Worm (Caenorhabditis elegans) whole organism, L1 larva: ENCODE measurements around the gene W10G6.1.

Source experiments
- C34B4.2 ChIP-seq: sonication (generic microtip); optimal IDR thresholded peaks from 2 replicates; lab custom pipeline; 2017; ENCODE audit warnings: mild to moderate bottlenecking, missing genetic modification characterization, missing compliant biosample characterization
- aly-2 ChIP-seq: fragments of 150-350 bp; optimal IDR thresholded peaks from 2 replicates; lab custom pipeline; 2014; ENCODE audit warnings: missing biosample characterization, missing genetic modification characterization
- blmp-1 ChIP-seq: fragments of 150-350 bp; optimal IDR thresholded peaks from 2 replicates; lab custom pipeline; 2014; ENCODE audit warnings: missing biosample characterization, missing genetic modification characterization
- ceh-8 ChIP-seq: fragments of 200-800 bp; sonication (Bioruptor generic); optimal IDR thresholded peaks from 2 replicates; lab custom pipeline; 2018; ENCODE audit warnings: mild to moderate bottlenecking, missing genetic modification characterization, moderate library complexity, missing compliant biosample characterization
- ceh-90 ChIP-seq: sonication (generic microtip); optimal IDR thresholded peaks from 2 replicates; lab custom pipeline; 2016; ENCODE audit warnings: missing genetic modification characterization, missing compliant biosample characterization
- dpl-1 ChIP-seq, 3 experiments: fragments of 150-350 bp in 2 of 3; sonication (generic microtip) in 1 of 3; optimal IDR thresholded peaks; 2 replicates each; lab custom pipeline; 2014 to 2017; ENCODE audit warnings: missing biosample characterization in 3 of 3, missing genetic modification characterization in 3 of 3, missing genetic modification reagents in 3 of 3
- elt-3 ChIP-seq, 6 experiments: fragments of 150-350 bp in 1 of 6; sonication (generic microtip); optimal IDR thresholded peaks; 2 replicates each; lab custom pipeline; 2017 to 2018; ENCODE audit warnings: missing biosample characterization in 6 of 6, missing genetic modification characterization in 6 of 6, inconsistent platforms in 1 of 6
- ets-5 ChIP-seq: fragments of 200-800 bp; sonication (Bioruptor generic); IDR thresholded peaks from 2 replicates; pipeline ENCODE4 v1.3.6; 2022; ENCODE audit warnings: missing genetic modification characterization, missing compliant biosample characterization
- hlh-17 ChIP-seq: fragments of 200-800 bp; sonication (Bioruptor generic); optimal IDR thresholded peaks from 2 replicates; lab custom pipeline; 2018; ENCODE audit warnings: missing genetic modification characterization, mild to moderate bottlenecking, missing compliant biosample characterization, moderate library complexity, borderline replicate concordance
- lin-14 ChIP-seq: fragments of 200-800 bp; sonication (Bioruptor generic); optimal IDR thresholded peaks from 2 replicates; lab custom pipeline; 2018; ENCODE audit warnings: mild to moderate bottlenecking, missing genetic modification characterization, moderate library complexity, missing compliant biosample characterization
- lin-35 ChIP-seq, 2 experiments: fragments of 150-350 bp; optimal IDR thresholded peaks; 2 replicates each; lab custom pipeline; 2014; ENCODE audit warnings: missing biosample characterization in 2 of 2, missing genetic modification characterization in 2 of 2, missing genetic modification reagents in 2 of 2
- lsy-2 ChIP-seq, 2 experiments: fragments of 150-350 bp; optimal IDR thresholded peaks; 2 replicates each; lab custom pipeline; 2014; ENCODE audit warnings: missing biosample characterization in 2 of 2, missing genetic modification characterization in 2 of 2
- mdl-1 ChIP-seq, 2 experiments: fragments of 150-350 bp; optimal IDR thresholded peaks; 2 replicates each; lab custom pipeline; 2014 to 2017; ENCODE audit warnings: missing biosample characterization in 2 of 2, missing genetic modification characterization in 2 of 2, inconsistent platforms in 1 of 2
- mep-1 ChIP-seq: fragments of 150-350 bp; optimal IDR thresholded peaks from 2 replicates; lab custom pipeline; 2014; ENCODE audit warnings: missing biosample characterization, missing genetic modification characterization
- nhr-12 ChIP-seq: sonication (generic microtip); optimal IDR thresholded peaks from 2 replicates; lab custom pipeline; 2017; ENCODE audit warnings: missing biosample characterization, missing genetic modification characterization
- nhr-19 ChIP-seq: fragments of 200-800 bp; sonication (Bioruptor generic); conservative IDR thresholded peaks from 2 replicates; pipeline ENCODE4 v1.3.6; 2022; ENCODE audit warnings: missing genetic modification characterization, missing compliant biosample characterization
- nhr-20 ChIP-seq: sonication (generic microtip); optimal IDR thresholded peaks from 2 replicates; lab custom pipeline; 2016; ENCODE audit warnings: mild to moderate bottlenecking, missing genetic modification characterization, missing compliant biosample characterization
- nhr-47 ChIP-seq: sonication (generic microtip); optimal IDR thresholded peaks from 2 replicates; lab custom pipeline; 2016; ENCODE audit warnings: mild to moderate bottlenecking, missing genetic modification characterization, moderate library complexity, missing compliant biosample characterization
- nhr-71 ChIP-seq: sonication (generic microtip); optimal IDR thresholded peaks from 2 replicates; lab custom pipeline; 2016; ENCODE audit warnings: mild to moderate bottlenecking, missing genetic modification characterization, moderate library complexity, missing compliant biosample characterization
- nhr-85 ChIP-seq: sonication (generic microtip); peaks from one replicate; lab custom pipeline; 2016; ENCODE audit warnings: missing genetic modification characterization, inconsistent platforms, missing compliant biosample characterization
- nhr-90 ChIP-seq: sonication (generic microtip); optimal IDR thresholded peaks from 2 replicates; lab custom pipeline; 2016; ENCODE audit warnings: mild to moderate bottlenecking, missing genetic modification characterization, missing compliant biosample characterization; ENCODE audit not compliant: poor library complexity
- pqm-1 ChIP-seq: sonication (generic microtip); optimal IDR thresholded peaks from 3 replicates; lab custom pipeline; 2017; ENCODE audit warnings: missing biosample characterization, missing genetic modification characterization
- rnt-1 ChIP-seq: sonication (generic microtip); optimal IDR thresholded peaks from 2 replicates; lab custom pipeline; 2016; ENCODE audit warnings: mild to moderate bottlenecking, missing genetic modification characterization, moderate library complexity, missing compliant biosample characterization
- skn-1 ChIP-seq: fragments of 150-350 bp; optimal IDR thresholded peaks from 2 replicates; lab custom pipeline; 2014; ENCODE audit warnings: missing biosample characterization, missing genetic modification characterization
- snpc-4 ChIP-seq: fragments of 150-350 bp; optimal IDR thresholded peaks from 2 replicates; lab custom pipeline; 2014; ENCODE audit warnings: missing biosample characterization, missing genetic modification characterization
- snu-23 ChIP-seq: sonication (generic microtip); optimal IDR thresholded peaks from 2 replicates; lab custom pipeline; 2016; ENCODE audit warnings: missing genetic modification characterization, missing compliant biosample characterization
- sup-37 ChIP-seq: fragments of 200-800 bp; sonication (Bioruptor generic); optimal IDR thresholded peaks from 2 replicates; lab custom pipeline; 2018; ENCODE audit warnings: mild to moderate bottlenecking, missing genetic modification characterization, missing compliant biosample characterization
- tbx-2 ChIP-seq: sonication (generic microtip); optimal IDR thresholded peaks from 2 replicates; lab custom pipeline; 2016; ENCODE audit warnings: missing genetic modification characterization, missing compliant biosample characterization
- ztf-4 ChIP-seq: fragments of 150-350 bp; optimal IDR thresholded peaks from 2 replicates; lab custom pipeline; 2014; ENCODE audit warnings: missing biosample characterization, missing genetic modification characterization

W10G6.1 gene

DNA sequence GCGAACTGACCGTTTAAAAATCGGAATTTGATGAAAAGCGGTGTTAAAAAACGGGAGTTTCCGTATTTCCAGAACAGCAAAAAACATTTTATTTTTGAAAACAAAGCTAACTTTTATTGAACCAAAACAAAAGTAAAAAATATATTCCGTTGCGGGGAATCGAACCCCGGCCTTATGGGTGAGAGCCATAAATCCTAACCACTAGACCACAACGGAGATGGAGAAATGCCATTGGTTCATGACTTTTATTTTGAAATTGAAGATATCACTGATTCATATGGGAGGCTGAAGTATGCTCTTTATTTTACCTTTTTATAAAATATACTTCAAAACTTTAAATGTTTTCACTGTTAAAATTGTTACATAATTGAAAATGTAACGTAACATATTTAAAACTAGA, 40.2 kb downstream of the W10G6.1 start:
- TF ChIP-seq nhr-90 (peak; percentile 31), nhr-71 (tag; lab: Kevin White, UChicago) (peak; percentile 8), nhr-85 (tag; lab: Kevin White, UChicago) (peak; percentile 6), nhr-19 (0 out of 2 replicates have a peak, but pooled peaks have one; percentile 13), snu-23 (GFP tag; lab: Kevin White, UChicago) (peak; percentile 49), nhr-20 (tag; lab: Kevin White, UChicago) (peak; percentile 4), nhr-12 (tag; lab: Kevin White, UChicago) (no peak), lin-35 (GFP tag; optimal IDR thresholded peaks at IDR 0.05; lab: Kevin White, UChicago) (peak in 1 of 2 experiments; percentile 16), nhr-47 (tag; lab: Kevin White, UChicago) (peak; percentile 35), ets-5 (GFP tag; lab: Robert Waterston, UW) (no peak)

DNA sequence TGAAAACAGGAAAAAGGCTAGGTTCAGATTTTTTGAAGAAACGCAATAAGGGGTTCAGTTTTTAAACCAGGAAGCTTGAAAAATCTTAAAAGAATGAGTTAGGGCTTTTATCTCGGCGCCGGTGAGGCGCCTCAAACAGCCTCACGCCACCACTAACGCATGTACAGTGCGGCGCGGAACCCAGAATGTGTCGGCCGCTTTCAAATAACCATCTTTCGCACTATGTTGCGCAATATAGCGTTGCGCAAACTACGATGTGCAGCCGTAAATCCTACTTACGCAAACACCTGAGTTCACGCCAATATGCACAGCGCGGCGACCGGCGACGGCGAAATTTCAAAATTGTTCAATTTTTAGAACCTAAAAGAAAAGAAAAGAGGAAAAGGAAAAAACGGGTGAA, 44.6 kb downstream of the W10G6.1 start:
- TF ChIP-seq mep-1 (tag; lab: Kevin White, UChicago) (no peak), snpc-4 (tag; lab: Kevin White, UChicago) (peak; percentile 91), skn-1 (tag; lab: Kevin White, UChicago) (no peak), lsy-2 (tag; optimal IDR thresholded peaks at IDR 0.05; lab: Kevin White, UChicago) (no peak), ceh-90 (tag; lab: Kevin White, UChicago) (no peak), ztf-4 (tag; lab: Kevin White, UChicago) (no peak), pqm-1 (tag; lab: Kevin White, UChicago) (no peak)

DNA sequence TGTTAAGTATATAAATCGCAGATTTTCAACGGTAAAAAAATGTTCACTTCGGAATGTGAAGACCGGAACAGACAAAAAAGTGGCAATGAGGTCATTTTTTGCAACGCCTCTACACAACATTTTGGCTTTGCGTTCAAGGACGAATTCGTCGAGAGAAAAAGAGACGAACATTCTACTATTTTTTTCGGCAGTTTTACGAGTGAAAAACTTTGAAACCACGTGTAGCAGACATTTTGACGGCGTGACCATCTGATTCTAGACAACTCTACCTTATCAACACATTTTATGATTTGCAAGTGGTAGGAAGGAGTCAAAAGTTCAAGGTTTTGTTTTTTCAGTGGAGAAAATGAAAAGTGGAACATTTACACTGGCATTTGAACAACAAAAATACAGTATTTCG, 45.5 kb downstream of the W10G6.1 start:
- TF ChIP-seq nhr-20 (tag; lab: Kevin White, UChicago) (peak; percentile 58), mdl-1 (tag; optimal IDR thresholded peaks at IDR 0.05; lab: Kevin White, UChicago) (peak in 1 of 2 experiments; percentile 52), dpl-1 (GFP tag; optimal IDR thresholded peaks at IDR 0.05; lab: Kevin White, UChicago) (no peak), nhr-85 (tag; lab: Kevin White, UChicago) (peak; percentile 78), snu-23 (GFP tag; lab: Kevin White, UChicago) (peak; percentile 15), nhr-12 (tag; lab: Kevin White, UChicago) (no peak), sup-37 (no peak), nhr-71 (tag; lab: Kevin White, UChicago) (peak; percentile 22), elt-3 (tag; optimal IDR thresholded peaks at IDR 0.05; lab: Kevin White, UChicago) (peak in 4 of 6 experiments; percentile 13 to 55 (median 30)), lin-14 (peak; percentile 68), snpc-4 (tag; lab: Kevin White, UChicago) (peak; percentile 14), blmp-1 (peak; percentile 22), lin-35 (GFP tag; optimal IDR thresholded peaks at IDR 0.05; lab: Kevin White, UChicago) (peak in 1 of 2 experiments; percentile 22)

DNA sequence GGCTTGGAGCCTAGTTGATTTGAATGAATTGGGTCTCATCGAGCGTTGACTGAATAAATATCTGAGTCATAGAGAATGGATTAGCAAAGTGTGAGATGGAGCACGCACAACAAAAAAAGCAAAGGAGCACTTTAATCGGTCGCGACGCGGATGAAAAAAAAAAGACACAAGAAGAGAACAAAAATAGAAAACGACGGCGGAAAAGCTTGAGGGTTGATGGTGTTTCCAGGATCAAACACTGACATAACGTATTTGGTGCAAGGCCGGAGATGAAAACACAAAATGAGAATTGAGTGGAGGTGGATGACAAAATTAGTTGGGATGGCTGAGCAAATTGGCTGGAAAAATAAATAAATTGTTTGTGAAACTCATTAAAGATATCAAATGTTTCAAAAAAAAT, 47.9 kb downstream of the W10G6.1 start, which contains the start of gene F52E10.4:
F52E10.4 (minus strand) TSS at position 101 of the 400 bp plus-strand sequence.
- TF ChIP-seq tbx-2 (tag; lab: Kevin White, UChicago) (no peak), snu-23 (GFP tag; lab: Kevin White, UChicago) (no peak), rnt-1 (tag; lab: Kevin White, UChicago) (no peak), ceh-8 (no peak), C34B4.2 (no peak), hlh-17 (GFP tag; lab: Kevin White, UChicago) (no peak), aly-2 (no peak)
